Fruit fly (Drosophila melanogaster) whole organism, adult: ENCODE data around the gene CG10077.

Experiments
- CG12768 ChIP-seq: fragments of 200-800 bp; sonication (Bioruptor generic); optimal IDR thresholded peaks from 2 replicates; lab custom pipeline; 2017; ENCODE audit warnings: missing biosample characterization, missing genetic modification characterization, mild to moderate bottlenecking, moderate library complexity, missing genetic modification reagents
- CG14711 ChIP-seq: fragments of 200-800 bp; sonication (Bioruptor generic); optimal IDR thresholded peaks from 2 replicates; lab custom pipeline; 2018; ENCODE audit warnings: missing biosample characterization, mild to moderate bottlenecking, missing genetic modification characterization, moderate library complexity
- CG33017 ChIP-seq: fragments of 200-800 bp; sonication (Bioruptor generic); optimal IDR thresholded peaks from 2 replicates; lab custom pipeline; 2018; ENCODE audit warnings: missing biosample characterization, mild to moderate bottlenecking, missing genetic modification characterization, moderate library complexity
- CG5204 ChIP-seq: fragments of 200-800 bp; sonication (Bioruptor generic); optimal IDR thresholded peaks from 2 replicates; lab custom pipeline; 2016; ENCODE audit warnings: missing biosample characterization, missing genetic modification characterization
- Clk ChIP-seq: fragments of 200-800 bp; sonication (Bioruptor generic); optimal IDR thresholded peaks from 2 replicates; lab custom pipeline; 2017; ENCODE audit warnings: missing biosample characterization, missing genetic modification characterization
- Crg-1 ChIP-seq: fragments of 200-800 bp; sonication (Bioruptor generic); optimal IDR thresholded peaks from 2 replicates; lab custom pipeline; 2016; ENCODE audit warnings: missing biosample characterization, missing genetic modification characterization
- Hr96 ChIP-seq: fragments of 200-800 bp; sonication (Bioruptor generic); optimal IDR thresholded peaks from 2 replicates; lab custom pipeline; 2016; ENCODE audit warnings: missing biosample characterization, missing genetic modification characterization
- kay ChIP-seq: fragments of 200-800 bp; sonication (Bioruptor generic); peaks from one replicate; lab custom pipeline; 2016; ENCODE audit warnings: missing biosample characterization, missing genetic modification characterization, borderline replicate concordance
- ovo ChIP-seq: fragments of 200-800 bp; sonication (Bioruptor generic); optimal IDR thresholded peaks from 2 replicates; lab custom pipeline; 2016; ENCODE audit warnings: missing biosample characterization, missing genetic modification characterization
- pad ChIP-seq: fragments of 200-800 bp; sonication (Bioruptor generic); optimal IDR thresholded peaks from 3 replicates; lab custom pipeline; 2017; ENCODE audit warnings: missing biosample characterization, missing genetic modification characterization, mild to moderate bottlenecking, moderate library complexity, missing genetic modification reagents
- tj ChIP-seq: fragments of 200-800 bp; sonication (Bioruptor generic); optimal IDR thresholded peaks from 3 replicates; lab custom pipeline; 2017; ENCODE audit warnings: missing biosample characterization, mild to moderate bottlenecking, missing genetic modification characterization, moderate library complexity
- toe ChIP-seq: fragments of 200-800 bp; sonication (Bioruptor generic); optimal IDR thresholded peaks from 2 replicates; lab custom pipeline; 2016; ENCODE audit warnings: missing biosample characterization, missing genetic modification characterization

DNA sequence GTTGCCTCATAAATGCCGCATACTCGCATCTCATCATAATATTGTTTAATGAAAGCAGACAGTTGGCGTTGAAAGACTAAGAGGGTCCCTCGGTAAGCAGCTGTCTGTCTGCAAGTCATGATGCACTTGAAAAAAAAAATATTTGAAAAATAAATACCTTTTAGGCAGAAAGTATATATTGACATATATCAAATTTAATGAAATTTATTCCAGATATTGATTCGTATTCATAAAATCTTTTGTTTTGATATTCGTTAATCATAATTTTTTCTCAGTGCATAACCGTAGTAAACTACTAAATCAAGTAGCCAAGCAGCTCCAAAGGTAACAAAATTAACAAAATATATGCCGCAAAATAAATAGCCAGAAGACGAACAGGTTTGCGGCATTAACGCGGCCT, 46.2 kb upstream of the CG10077 start:
- TF ChIP-seq ovo (GFP tag; lab: Kevin White, UChicago) (no peak), Hr96 (GFP tag; lab: Kevin White, UChicago) (no peak), tj (GFP tag; lab: Kevin White, UChicago) (no peak), toe (GFP tag; lab: Kevin White, UChicago) (no peak), CG14711 (tag; lab: Kevin White, UChicago) (no peak), Clk (no peak), Crg-1 (no peak), CG12768 (no peak), CG5204 (GFP tag; lab: Kevin White, UChicago) (no peak), kay (GFP tag; lab: Kevin White, UChicago) (no peak), CG33017 (tag; lab: Kevin White, UChicago) (no peak), pad (GFP tag; lab: Kevin White, UChicago) (no peak)
